Fruit fly (Drosophila melanogaster) whole organism, wandering third instar larva: ENCODE results near the gene Cwc25.

Experiments used
- Abd-B ChIP-seq: fragments of >200 bp; optimal IDR thresholded peaks from 2 replicates; lab custom pipeline; 2017; ENCODE audit warnings: missing biosample characterization, missing genetic modification characterization
- CG32264 ChIP-seq: fragments of 200-800 bp; sonication (Bioruptor generic); optimal IDR thresholded peaks from 2 replicates; lab custom pipeline; 2016; ENCODE audit warnings: missing biosample characterization, missing genetic modification characterization
- CG9705 ChIP-seq: fragments of 200-800 bp; sonication (Bioruptor generic); optimal IDR thresholded peaks from 2 replicates; lab custom pipeline; 2018; ENCODE audit warnings: missing biosample characterization, mild to moderate bottlenecking, missing genetic modification characterization
- CrebA ChIP-seq: fragments of 200-800 bp; sonication (Bioruptor generic); optimal IDR thresholded peaks from 2 replicates; lab custom pipeline; 2016; ENCODE audit warnings: missing biosample characterization, mild to moderate bottlenecking, missing genetic modification characterization, borderline replicate concordance
- Dfd ChIP-seq: fragments of >200 bp; optimal IDR thresholded peaks from 2 replicates; lab custom pipeline; 2017; ENCODE audit warnings: missing biosample characterization, missing genetic modification characterization
- Dif ChIP-seq: fragments of 200-275, 200-300 bp; sonication (Bioruptor generic); optimal IDR thresholded peaks from 2 replicates; lab custom pipeline; 2018; ENCODE audit warnings: missing biosample characterization, missing genetic modification characterization; ENCODE audit not compliant: partially characterized antibody
- GATAd ChIP-seq: sonication (Bioruptor generic); optimal IDR thresholded peaks from 2 replicates; lab custom pipeline; 2016; ENCODE audit warnings: missing biosample characterization, missing genetic modification characterization
- HLH106 ChIP-seq: fragments of 200-800 bp; optimal IDR thresholded peaks from 3 replicates; lab custom pipeline; 2019; ENCODE audit warnings: missing biosample characterization, mild to moderate bottlenecking, missing genetic modification characterization, moderate library complexity
- Hnf4 ChIP-seq: fragments of 200-800 bp; sonication (Bioruptor generic); optimal IDR thresholded peaks from 2 replicates; lab custom pipeline; 2016; ENCODE audit warnings: missing biosample characterization, mild to moderate bottlenecking, missing genetic modification characterization
- Hr78 ChIP-seq: fragments of >200 bp; optimal IDR thresholded peaks from 2 replicates; lab custom pipeline; 2017; ENCODE audit warnings: missing biosample characterization, missing genetic modification characterization
- Hr83 ChIP-seq: fragments of 200-300 bp; sonication (Bioruptor generic); optimal IDR thresholded peaks from 2 replicates; lab custom pipeline; 2016; ENCODE audit warnings: missing biosample characterization, mild to moderate bottlenecking, missing genetic modification characterization, moderate library complexity; ENCODE audit not compliant: poor library complexity, severe bottlenecking
- Jra ChIP-seq: sonication (Bioruptor generic); optimal IDR thresholded peaks from 2 replicates; lab custom pipeline; 2016; ENCODE audit warnings: missing biosample characterization, missing genetic modification characterization
- Mio ChIP-seq: sonication (Bioruptor generic); optimal IDR thresholded peaks from 2 replicates; lab custom pipeline; 2016; ENCODE audit warnings: missing biosample characterization, missing genetic modification characterization
- Myc ChIP-seq: fragments of >200 bp; optimal IDR thresholded peaks from 2 replicates; lab custom pipeline; 2017
- N ChIP-seq: fragments of >200 bp; optimal IDR thresholded peaks from 2 replicates; lab custom pipeline; 2018; ENCODE audit warnings: missing biosample characterization, missing external identifiers, missing genetic modification characterization
- OdsH ChIP-seq: fragments of 200-800 bp; sonication (Bioruptor generic); optimal IDR thresholded peaks from 2 replicates; lab custom pipeline; 2016; ENCODE audit warnings: missing biosample characterization, mild to moderate bottlenecking, missing genetic modification characterization
- Rel ChIP-seq, 2 experiments: fragments of 200-800 bp; sonication (Bioruptor generic) in 1 of 2; optimal IDR thresholded peaks; 2 replicates in 1 of 2; 3 replicates in 1 of 2; lab custom pipeline; 2016 to 2019; ENCODE audit warnings: mild to moderate bottlenecking in 2 of 2, missing biosample characterization in 2 of 2, missing genetic modification characterization in 2 of 2, moderate library complexity in 1 of 2
- Sp1 ChIP-seq: fragments of 200-800 bp; sonication (Bioruptor generic); optimal IDR thresholded peaks from 3 replicates; lab custom pipeline; 2019; ENCODE audit warnings: missing biosample characterization, mild to moderate bottlenecking, missing genetic modification characterization, moderate library complexity
- Vsx2 ChIP-seq: fragments of 200-300, 225-300 bp; sonication (Bioruptor generic); optimal IDR thresholded peaks from 2 replicates; lab custom pipeline; 2018; ENCODE audit warnings: missing biosample characterization, missing genetic modification characterization; ENCODE audit not compliant: partially characterized antibody
- br ChIP-seq: fragments of 200-800 bp; sonication (Bioruptor generic); optimal IDR thresholded peaks from 2 replicates; lab custom pipeline; 2016; ENCODE audit warnings: missing biosample characterization, missing genetic modification characterization
- brk ChIP-seq: fragments of 200-800 bp; sonication (Bioruptor generic); optimal IDR thresholded peaks from 2 replicates; lab custom pipeline; 2016; ENCODE audit warnings: missing biosample characterization, mild to moderate bottlenecking, missing genetic modification characterization
- dl ChIP-seq, 2 experiments: fragments of 175-275, 200-275 bp in 1 of 2; fragments of 200-275 bp in 1 of 2; sonication (Bioruptor generic); optimal IDR thresholded peaks; lab custom pipeline; 2018; ENCODE audit warnings: mild to moderate bottlenecking in 2 of 2, missing biosample characterization in 2 of 2, missing genetic modification characterization in 2 of 2, moderate library complexity in 2 of 2; ENCODE audit not compliant: partially characterized antibody in 2 of 2, insufficient read depth in 1 of 2
- dmrt93B ChIP-seq: fragments of 200-800 bp; sonication (Bioruptor generic); optimal IDR thresholded peaks from 2 replicates; lab custom pipeline; 2018; ENCODE audit warnings: missing biosample characterization, mild to moderate bottlenecking, missing genetic modification characterization
- dsf ChIP-seq: sonication (Bioruptor generic); optimal IDR thresholded peaks from 2 replicates; lab custom pipeline; 2016; ENCODE audit warnings: missing biosample characterization, missing genetic modification characterization, borderline replicate concordance
- ey ChIP-seq: fragments of 200-800 bp; sonication (Bioruptor generic); optimal IDR thresholded peaks from 2 replicates; lab custom pipeline; 2016; ENCODE audit warnings: missing biosample characterization, missing genetic modification characterization
- foxo ChIP-seq, 2 experiments: fragments of 200-800 bp; sonication (Bioruptor generic); optimal IDR thresholded peaks; 2 replicates in 1 of 2; 3 replicates in 1 of 2; lab custom pipeline; 2016 to 2017; ENCODE audit warnings: missing biosample characterization in 2 of 2, missing genetic modification characterization in 2 of 2
- fru ChIP-seq: fragments of 200-800 bp; sonication (Bioruptor generic); optimal IDR thresholded peaks from 3 replicates; lab custom pipeline; 2016; ENCODE audit warnings: missing biosample characterization, mild to moderate bottlenecking, missing genetic modification characterization
- h ChIP-seq: fragments of 200-800 bp; sonication (Bioruptor generic); optimal IDR thresholded peaks from 3 replicates; lab custom pipeline; 2016; ENCODE audit warnings: missing biosample characterization, mild to moderate bottlenecking, missing genetic modification characterization
- jim ChIP-seq: fragments of 175-275, 200-325 bp; sonication (Bioruptor generic); optimal IDR thresholded peaks from 2 replicates; lab custom pipeline; 2016; ENCODE audit warnings: missing biosample characterization, mild to moderate bottlenecking, missing genetic modification characterization
- lola ChIP-seq: fragments of >200 bp; optimal IDR thresholded peaks from 2 replicates; lab custom pipeline; 2017; ENCODE audit warnings: missing biosample characterization, missing genetic modification characterization
- pan ChIP-seq: fragments of >200 bp; optimal IDR thresholded peaks from 2 replicates; lab custom pipeline; 2017
- psq ChIP-seq: fragments of 200-800 bp; sonication (Bioruptor generic); optimal IDR thresholded peaks from 3 replicates; lab custom pipeline; 2017; ENCODE audit warnings: missing biosample characterization, mild to moderate bottlenecking, missing genetic modification characterization, moderate library complexity
- rgr ChIP-seq: fragments of 200-800 bp; sonication (Bioruptor generic); optimal IDR thresholded peaks from 3 replicates; lab custom pipeline; 2016; ENCODE audit warnings: missing biosample characterization, mild to moderate bottlenecking, missing genetic modification characterization
- sage ChIP-seq: fragments of 200-800 bp; sonication (Bioruptor generic); optimal IDR thresholded peaks from 2 replicates; lab custom pipeline; 2016; ENCODE audit warnings: missing biosample characterization, mild to moderate bottlenecking, missing genetic modification characterization
- sv ChIP-seq: fragments of 200-800 bp; sonication (Bioruptor generic); optimal IDR thresholded peaks from 3 replicates; lab custom pipeline; 2016; ENCODE audit warnings: missing biosample characterization, missing genetic modification characterization
- tai ChIP-seq: sonication (Bioruptor generic); optimal IDR thresholded peaks from 2 replicates; lab custom pipeline; 2016; ENCODE audit warnings: missing biosample characterization, missing genetic modification characterization
- usp ChIP-seq: fragments of >200 bp; optimal IDR thresholded peaks from 2 replicates; lab custom pipeline; 2017; ENCODE audit warnings: missing biosample characterization, missing genetic modification characterization
- woc ChIP-seq: sonication (Bioruptor generic); optimal IDR thresholded peaks from 2 replicates; lab custom pipeline; 2016; ENCODE audit warnings: missing biosample characterization, mild to moderate bottlenecking, missing genetic modification characterization

Gene Cwc25

dm6 chr2L:2760288-2760687 lies 15.4 kb downstream of the Cwc25 start:
- TF ChIP-seq sv (GFP tag; lab: Kevin White, UChicago) (no peak), foxo (GFP tag; optimal IDR thresholded peaks at IDR 0.05; lab: Kevin White, UChicago) (no peak), N (GFP tag; lab: Kevin White, UChicago) (no peak), usp (no peak), dsf (GFP tag; lab: Kevin White, UChicago) (no peak), Mio (no peak), Hr83 (GFP tag; lab: Kevin White, UChicago) (no peak), GATAd (GFP tag; lab: Kevin White, UChicago) (no peak), Vsx2 (GFP tag; lab: Kevin White, UChicago) (no peak), OdsH (GFP tag; lab: Kevin White, UChicago) (no peak), lola (GFP tag; lab: Kevin White, UChicago) (no peak), HLH106 (tag; lab: Kevin White, UChicago) (no peak), psq (no peak), Rel (GFP tag; optimal IDR thresholded peaks at IDR 0.05; lab: Kevin White, UChicago) (no peak), Rel (tag; optimal IDR thresholded peaks at IDR 0.05; lab: Kevin White, UChicago) (no peak), Jra (no peak), Dfd (GFP tag; lab: Kevin White, UChicago) (no peak)

- TF ChIP-seq Dfd (GFP tag; lab: Kevin White, UChicago) (no peak), dsf (GFP tag; lab: Kevin White, UChicago) (peak; percentile 67), lola (GFP tag; lab: Kevin White, UChicago) (no peak), sv (GFP tag; lab: Kevin White, UChicago) (peak; percentile 83), brk (GFP tag; lab: Kevin White, UChicago) (no peak), Jra (peak; percentile 69), jim (GFP tag; lab: Kevin White, UChicago) (peak; percentile 16), OdsH (GFP tag; lab: Kevin White, UChicago) (peak; percentile 89), Vsx2 (GFP tag; lab: Kevin White, UChicago) (no peak), pan (lab: Kevin White, UChicago) (no peak), N (GFP tag; lab: Kevin White, UChicago) (no peak), CrebA (GFP tag; lab: Kevin White, UChicago) (no peak), Sp1 (peak; percentile 93), Hr78 (GFP tag; lab: Kevin White, UChicago) (no peak), sage (GFP tag; lab: Kevin White, UChicago) (no peak), Dif (GFP tag; lab: Kevin White, UChicago) (no peak), foxo (GFP tag; optimal IDR thresholded peaks at IDR 0.05; lab: Kevin White, UChicago) (peak in 1 of 2 experiments; percentile 93), Mio (peak; percentile 56), tai (GFP tag; lab: Kevin White, UChicago) (no peak), dmrt93B (GFP tag; lab: Kevin White, UChicago) (peak; percentile 82), Hnf4 (peak; percentile 87), CG32264 (GFP tag; lab: Kevin White, UChicago) (peak; percentile 66), h (GFP tag; lab: Kevin White, UChicago) (peak; percentile 88), HLH106 (tag; lab: Kevin White, UChicago) (peak; percentile 94), dl (GFP tag; optimal IDR thresholded peaks at IDR 0.05; lab: Kevin White, UChicago; ENCODE audit: insufficient read depth in 1 of 2, partially characterized antibody in 2 of 2) (no peak), CG9705 (GFP tag; lab: Kevin White, UChicago) (peak; percentile 89), fru (GFP tag; lab: Kevin White, UChicago) (peak; percentile 90), woc (peak; percentile 98), psq (peak; percentile 85), Rel (GFP tag; optimal IDR thresholded peaks at IDR 0.05; lab: Kevin White, UChicago) (peak; percentile 91), Rel (tag; optimal IDR thresholded peaks at IDR 0.05; lab: Kevin White, UChicago) (peak; percentile 89), usp (no peak), rgr (GFP tag; lab: Kevin White, UChicago) (peak; percentile 91), br (GFP tag; lab: Kevin White, UChicago) (peak; percentile 87), ey (peak; percentile 90), GATAd (GFP tag; lab: Kevin White, UChicago) (no peak), Hr83 (GFP tag; lab: Kevin White, UChicago) (peak; percentile 66), Abd-B (GFP tag; lab: Kevin White, UChicago) (no peak), Myc (peak; percentile 34)
These were observed 20.9 kb downstream of the Cwc25 start, which contains the start of the genes Snx21 and aph-1 for dm6 chr2L:2765659-2766373. Gene Snx21, minus strand, starts transcription at chr2L:2765665. Gene aph-1, plus strand, starts transcription at chr2L:2766233.
